Fruit fly (Drosophila melanogaster): ENCODE measurements around the gene inaF-A.

The inaF-A gene

DNA sequence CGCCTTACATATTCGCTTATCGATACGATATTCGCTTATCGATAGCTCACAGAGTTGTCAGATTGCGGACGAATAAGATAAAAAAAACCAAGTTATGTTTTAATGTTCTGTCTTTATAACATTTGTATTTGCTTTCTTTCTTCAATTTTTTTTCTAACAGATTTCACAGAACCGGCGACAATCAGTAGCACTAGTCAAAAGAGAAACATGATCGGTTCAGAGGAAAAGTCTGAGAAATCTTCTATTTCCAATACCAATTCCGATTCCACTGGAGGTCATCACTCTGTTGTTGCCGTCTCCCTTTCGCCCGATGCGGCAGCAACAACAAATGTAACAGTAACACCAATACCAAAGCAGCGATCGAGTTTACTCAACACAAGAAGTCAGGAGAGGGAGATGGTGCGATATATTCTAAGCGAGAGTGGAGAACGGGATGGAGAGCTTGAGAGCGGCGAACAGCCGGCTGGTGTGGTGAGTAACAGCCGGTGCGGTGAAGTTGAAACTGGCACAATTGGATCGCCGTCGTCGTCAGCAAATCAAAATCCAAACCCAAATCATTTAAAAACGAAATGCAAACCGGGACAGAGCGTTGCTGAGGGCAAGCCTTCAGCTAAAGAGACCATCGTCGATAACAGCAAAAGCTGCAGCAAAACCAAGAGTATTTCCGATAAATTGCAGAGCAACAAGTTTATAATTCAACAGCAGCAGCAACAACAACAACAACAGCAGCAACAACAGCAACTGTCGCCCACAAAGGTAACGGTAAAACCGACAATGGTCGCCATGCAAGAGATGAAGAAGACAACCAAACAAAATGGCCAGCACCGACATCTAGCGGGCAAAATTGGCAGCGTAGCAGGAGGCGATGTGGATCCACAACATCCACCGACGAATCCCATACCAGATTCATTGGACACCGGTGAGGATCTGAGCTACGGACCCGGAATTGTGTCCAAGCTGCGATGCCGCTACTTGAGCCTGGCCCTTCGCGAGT lies 51.8 kb downstream of the inaF-A start:
- TF ChIP-seq Dfd (GFP tag; optimal IDR thresholded peaks at IDR 0.05) (no peak), dsf (GFP tag; optimal IDR thresholded peaks at IDR 0.05; ENCODE audit: borderline replicate concordance) (no peak), OdsH (GFP tag; optimal IDR thresholded peaks at IDR 0.05) (peak; percentile 15), GATAd (GFP tag; optimal IDR thresholded peaks at IDR 0.05) (no peak), jim (GFP tag; optimal IDR thresholded peaks at IDR 0.05) (no peak), HLH106 (tag; optimal IDR thresholded peaks at IDR 0.05) (peak; percentile 77), woc (GFP tag; optimal IDR thresholded peaks at IDR 0.05) (peak; percentile 72), usp (GFP tag; optimal IDR thresholded peaks at IDR 0.05) (no peak), Hr83 (GFP tag; optimal IDR thresholded peaks at IDR 0.05; ENCODE audit: poor library complexity, severe bottlenecking) (peak; percentile 50), N (GFP tag; optimal IDR thresholded peaks at IDR 0.05) (no peak), CrebA (GFP tag; optimal IDR thresholded peaks at IDR 0.05; ENCODE audit: borderline replicate concordance) (no peak), br (GFP tag; optimal IDR thresholded peaks at IDR 0.05) (peak; percentile 53), lola (GFP tag; optimal IDR thresholded peaks at IDR 0.05) (no peak), brk (GFP tag; optimal IDR thresholded peaks at IDR 0.05) (no peak), Abd-B (GFP tag; optimal IDR thresholded peaks at IDR 0.05) (no peak), pan (optimal IDR thresholded peaks at IDR 0.05) (no peak), Rel (GFP tag; optimal IDR thresholded peaks at IDR 0.05) (peak; percentile 17), Rel (tag; optimal IDR thresholded peaks at IDR 0.05) (peak; percentile 25), psq (GFP tag; optimal IDR thresholded peaks at IDR 0.05) (peak; percentile 72), dmrt93B (GFP tag; optimal IDR thresholded peaks at IDR 0.05) (peak; percentile 48), dl (GFP tag; optimal IDR thresholded peaks at IDR 0.05; ENCODE audit: insufficient read depth in 1 of 2, partially characterized antibody in 2 of 2) (peak; percentile 77 to 92), fru (GFP tag; optimal IDR thresholded peaks at IDR 0.05) (peak; percentile 100), tai (GFP tag; optimal IDR thresholded peaks at IDR 0.05) (peak; percentile 72), CG9705 (GFP tag; optimal IDR thresholded peaks at IDR 0.05) (peak; percentile 67), sv (GFP tag; optimal IDR thresholded peaks at IDR 0.05) (peak; percentile 13), sage (GFP tag; optimal IDR thresholded peaks at IDR 0.05) (peak; percentile 44), Hnf4 (GFP tag; optimal IDR thresholded peaks at IDR 0.05) (peak; percentile 36), Dif (GFP tag; optimal IDR thresholded peaks at IDR 0.05; ENCODE audit: partially characterized antibody) (peak; percentile 93), Hr78 (GFP tag; optimal IDR thresholded peaks at IDR 0.05) (no peak), rgr (GFP tag; optimal IDR thresholded peaks at IDR 0.05) (peak; percentile 72), Mio (GFP tag; optimal IDR thresholded peaks at IDR 0.05) (no peak), Vsx2 (GFP tag; optimal IDR thresholded peaks at IDR 0.05; ENCODE audit: partially characterized antibody) (no peak), Myc (optimal IDR thresholded peaks at IDR 0.05) (no peak), h (GFP tag; optimal IDR thresholded peaks at IDR 0.05) (peak; percentile 69), foxo (GFP tag; optimal IDR thresholded peaks at IDR 0.05) (peak; percentile 59 to 76), ey (GFP tag; optimal IDR thresholded peaks at IDR 0.05) (peak; percentile 75), Jra (GFP tag; optimal IDR thresholded peaks at IDR 0.05) (peak; percentile 13), Sp1 (GFP tag; optimal IDR thresholded peaks at IDR 0.05) (peak; percentile 60), CG32264 (GFP tag; optimal IDR thresholded peaks at IDR 0.05) (no peak)

DNA sequence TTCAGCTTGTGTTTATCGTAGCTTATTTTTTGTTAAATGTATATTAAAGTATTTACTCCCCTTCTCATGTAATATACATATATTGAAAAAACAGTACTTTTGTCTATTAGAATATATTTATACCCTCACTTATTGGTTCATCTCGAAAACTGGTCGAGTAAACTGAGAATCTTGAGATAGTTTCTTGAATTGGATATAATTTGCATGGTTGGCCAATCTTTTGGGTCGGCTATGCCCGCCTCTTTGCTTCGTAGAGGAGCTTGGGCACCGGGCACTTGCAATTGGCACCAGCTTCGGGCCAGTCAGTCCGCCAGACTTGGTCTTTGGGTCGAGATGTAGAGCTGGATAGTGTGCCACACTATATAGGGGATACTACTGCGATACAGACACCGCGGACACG lies 53.3 kb downstream of the inaF-A start:
- no peak for TF ChIP-seq Dfd (GFP tag; optimal IDR thresholded peaks at IDR 0.05)
- no peak for TF ChIP-seq CrebA (GFP tag; optimal IDR thresholded peaks at IDR 0.05; ENCODE audit: borderline replicate concordance)
- TF ChIP-seq ey (GFP tag; optimal IDR thresholded peaks at IDR 0.05): no peak
- TF ChIP-seq dmrt93B (GFP tag; optimal IDR thresholded peaks at IDR 0.05): no peak
- no peak for TF ChIP-seq N (GFP tag; optimal IDR thresholded peaks at IDR 0.05)
- TF ChIP-seq OdsH (GFP tag; optimal IDR thresholded peaks at IDR 0.05): no peak
- no peak for TF ChIP-seq CG9705 (GFP tag; optimal IDR thresholded peaks at IDR 0.05)
- TF ChIP-seq lola (GFP tag; optimal IDR thresholded peaks at IDR 0.05): no peak
- TF ChIP-seq psq (GFP tag; optimal IDR thresholded peaks at IDR 0.05): no peak
- TF ChIP-seq Hnf4 (GFP tag; optimal IDR thresholded peaks at IDR 0.05): no peak
- TF ChIP-seq rgr (GFP tag; optimal IDR thresholded peaks at IDR 0.05): no peak
- TF ChIP-seq dsf (GFP tag; optimal IDR thresholded peaks at IDR 0.05; ENCODE audit: borderline replicate concordance): no peak
- TF ChIP-seq Mio (GFP tag; optimal IDR thresholded peaks at IDR 0.05): no peak
- TF ChIP-seq pan (optimal IDR thresholded peaks at IDR 0.05): no peak
- TF ChIP-seq Jra (GFP tag; optimal IDR thresholded peaks at IDR 0.05): no peak
- no peak for TF ChIP-seq Myc (optimal IDR thresholded peaks at IDR 0.05)
- no peak for TF ChIP-seq Dif (GFP tag; optimal IDR thresholded peaks at IDR 0.05; ENCODE audit: partially characterized antibody)

All from whole organism, wandering third instar larva.